Fruit fly (Drosophila melanogaster): ENCODE measurements around the gene CG6428.

The CG6428 gene

DNA sequence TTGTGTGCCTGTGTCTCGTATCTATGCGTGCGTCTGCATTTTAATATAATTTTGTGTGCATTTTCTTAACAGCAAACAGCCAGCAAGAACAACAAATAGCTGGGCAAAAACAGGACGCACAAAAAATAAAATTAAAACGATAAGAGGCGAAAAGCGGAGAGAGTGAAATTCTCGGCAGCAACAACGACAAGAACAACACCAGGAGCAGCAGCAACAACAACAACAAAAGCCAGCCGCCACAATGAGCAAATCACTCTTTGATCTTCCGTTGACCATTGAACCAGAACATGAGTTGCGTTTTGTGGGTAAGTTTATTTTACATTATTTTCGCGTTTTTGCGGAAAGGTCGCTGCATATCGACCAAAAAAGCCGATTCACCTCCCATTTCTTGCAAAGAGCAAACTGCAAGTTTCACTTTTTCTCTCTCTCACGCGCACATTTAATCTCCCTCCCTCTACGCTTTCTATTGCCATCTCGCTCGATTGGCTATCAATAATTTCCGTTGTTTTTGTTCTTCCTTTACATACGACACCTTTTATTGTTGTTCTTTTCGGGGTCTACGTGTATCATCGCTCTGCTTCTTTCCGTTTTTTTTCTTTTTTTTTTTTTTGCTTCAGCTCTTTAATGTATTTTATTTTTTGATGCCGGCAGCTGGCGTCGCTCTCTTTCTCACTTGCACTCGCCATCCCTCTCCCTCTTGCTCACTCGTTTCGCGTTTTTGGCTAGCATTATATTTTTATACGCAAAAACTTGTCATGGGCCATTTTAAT lies 18.9 kb downstream of the CG6428 start (continued):
- TF ChIP-seq Med (GFP tag) = peak; percentile 3
- TF ChIP-seq CG42726 (GFP tag; IDR thresholded peaks at IDR 0.05; ENCODE audit: partially characterized antibody) = no peak
- TF ChIP-seq Mes4 (GFP tag; optimal IDR thresholded peaks at IDR 0.05) = no peak
- no peak for TF ChIP-seq eve (GFP tag; optimal IDR thresholded peaks at IDR 0.05)
- TF ChIP-seq Trl (optimal IDR thresholded peaks at IDR 0.05) = peak; percentile 50 to 86
- TF ChIP-seq Trl (GFP tag; optimal IDR thresholded peaks at IDR 0.05) = no peak
- no peak for TF ChIP-seq sna (GFP tag; IDR thresholded peaks at IDR 0.05; ENCODE audit: partially characterized antibody)
- no peak for TF ChIP-seq grau (tag; optimal IDR thresholded peaks at IDR 0.05)
- no peak for TF ChIP-seq CG7745 (tag; optimal IDR thresholded peaks at IDR 0.05)
- no peak for TF ChIP-seq Ptx1 (GFP tag; IDR thresholded peaks at IDR 0.05)
- TF ChIP-seq CG17385 (GFP tag; optimal IDR thresholded peaks at IDR 0.05) = peak; percentile 62
- TF ChIP-seq Dip2 (GFP tag; IDR thresholded peaks at IDR 0.05) = no peak
- no peak for TF ChIP-seq CG6272 (GFP tag; IDR thresholded peaks at IDR 0.05)
- TF ChIP-seq Optix (GFP tag; IDR thresholded peaks at IDR 0.05) = no peak
- TF ChIP-seq mirr (GFP tag; optimal IDR thresholded peaks at IDR 0.05) = no peak
- TF ChIP-seq unc-4 (GFP tag; IDR thresholded peaks at IDR 0.05; ENCODE audit: partially characterized antibody) = 0 out of 2 replicates have a peak, but pooled peaks have one; percentile 15
- no peak for TF ChIP-seq Atf3 (GFP tag; optimal IDR thresholded peaks at IDR 0.05)
- TF ChIP-seq sisA (GFP tag; IDR thresholded peaks at IDR 0.05) = no peak
- no peak for TF ChIP-seq C15 (GFP tag; IDR thresholded peaks at IDR 0.05)
- no peak for TF ChIP-seq danr (GFP tag; IDR thresholded peaks at IDR 0.05)
- no peak for TF ChIP-seq CG11085 (GFP tag; IDR thresholded peaks at IDR 0.05)
- TF ChIP-seq odd (GFP tag; optimal IDR thresholded peaks at IDR 0.05) = no peak
- TF ChIP-seq Sin3A (optimal IDR thresholded peaks at IDR 0.05) = no peak
- no peak for TF ChIP-seq CG1233 (GFP tag; optimal IDR thresholded peaks at IDR 0.05)
- TF ChIP-seq CG8765 (GFP tag; IDR thresholded peaks at IDR 0.05) = no peak
- TF ChIP-seq CG6689 (GFP tag; IDR thresholded peaks at IDR 0.05) = no peak
- TF ChIP-seq Awh (GFP tag; IDR thresholded peaks at IDR 0.05) = no peak
- no peak for TF ChIP-seq CG7372 (GFP tag; IDR thresholded peaks at IDR 0.05)
- TF ChIP-seq bowl (GFP tag; IDR thresholded peaks at IDR 0.05) = no peak
- TF ChIP-seq luna (GFP tag; optimal IDR thresholded peaks at IDR 0.05) = no peak
- TF ChIP-seq CG14441 (GFP tag; IDR thresholded peaks at IDR 0.05) = no peak
- TF ChIP-seq Pdp1 (GFP tag; optimal IDR thresholded peaks at IDR 0.05) = no peak
- no peak for TF ChIP-seq CG33213 (GFP tag; optimal IDR thresholded peaks at IDR 0.05)
- no peak for TF ChIP-seq unpg (GFP tag; optimal IDR thresholded peaks at IDR 0.05)
- no peak for TF ChIP-seq CG6175 (GFP tag; IDR thresholded peaks at IDR 0.05)
- TF ChIP-seq CG10321 (GFP tag; IDR thresholded peaks at IDR 0.05) = peak; percentile 37
- no peak for TF ChIP-seq cg (GFP tag; optimal IDR thresholded peaks at IDR 0.05)
- no peak for TF ChIP-seq kah (GFP tag; optimal IDR thresholded peaks at IDR 0.05)
- TF ChIP-seq CG11504 (tag; optimal IDR thresholded peaks at IDR 0.05) = no peak
- peak; percentile 10; the same call in 1 of the 3 replicates for TF ChIP-seq Aef1 (GFP tag; IDR thresholded peaks at IDR 0.05)
- no peak for TF ChIP-seq lola (GFP tag; optimal IDR thresholded peaks at IDR 0.05)
- TF ChIP-seq gcm (GFP tag; optimal IDR thresholded peaks at IDR 0.05) = no peak
- TF ChIP-seq CG11723 (GFP tag; optimal IDR thresholded peaks at IDR 0.05) = no peak
- TF ChIP-seq sens (GFP tag) = no peak
- TF ChIP-seq CG8478 (optimal IDR thresholded peaks at IDR 0.05) = peak; percentile 78
- TF ChIP-seq Opbp (GFP tag; IDR thresholded peaks at IDR 0.05; ENCODE audit: partially characterized antibody) = 0 out of 3 replicates have a peak, but pooled peaks have one; percentile 9
- TF ChIP-seq sqz (GFP tag; optimal IDR thresholded peaks at IDR 0.05) = peak; percentile 6
- TF ChIP-seq CG11696 (GFP tag; IDR thresholded peaks at IDR 0.05) = no peak
- TF ChIP-seq CG15479 (GFP tag; optimal IDR thresholded peaks at IDR 0.05) = no peak
- peak; percentile 77 for TF ChIP-seq CG1832 (GFP tag; optimal IDR thresholded peaks at IDR 0.05)
- TF ChIP-seq CG2202 (tag; optimal IDR thresholded peaks at IDR 0.05) = no peak
